Worm (Caenorhabditis elegans) whole organism, L2 larva: ENCODE results near the gene btb-6.

Experiments used
- alr-1 ChIP-seq: fragments of 150-350 bp; optimal IDR thresholded peaks from 2 replicates; lab custom pipeline; 2014; ENCODE audit warnings: missing biosample characterization, missing genetic modification characterization
- aly-2 ChIP-seq: fragments of 150-350 bp; optimal IDR thresholded peaks from 2 replicates; lab custom pipeline; 2014; ENCODE audit warnings: missing biosample characterization, missing genetic modification characterization
- fos-1 ChIP-seq: fragments of 150-350 bp; optimal IDR thresholded peaks from 2 replicates; lab custom pipeline; 2014; ENCODE audit warnings: missing biosample characterization, missing genetic modification characterization
- nhr-237 ChIP-seq: fragments of 150-350 bp; optimal IDR thresholded peaks from 2 replicates; lab custom pipeline; 2014; ENCODE audit warnings: missing biosample characterization, missing genetic modification characterization
- nhr-6 ChIP-seq: fragments of 150-350 bp; optimal IDR thresholded peaks from 2 replicates; lab custom pipeline; 2014; ENCODE audit warnings: missing biosample characterization, missing genetic modification characterization

ce11 chrII:1676088-1676487 lies 39.0 kb upstream of the btb-6 start, which contains the start of gene fbxb-17:
- TF ChIP-seq alr-1 (tag; lab: Kevin White, UChicago) (no peak), nhr-237 (tag; lab: Kevin White, UChicago) (no peak), aly-2 (no peak), nhr-6 (no peak), fos-1 (tag; lab: Kevin White, UChicago) (no peak)
